Fruit fly (Drosophila melanogaster) whole organism, embryonic: ENCODE measurements around the gene CG31493.
A peak's percentile ranks its signal among the peaks of the same experiment; 100 is the strongest.

Source experiments
- Atf-2 ChIP-seq: fragments of 200-800 bp; sonication (Bioruptor generic); optimal IDR thresholded peaks from 2 replicates; lab custom pipeline; 2016; ENCODE audit warnings: missing biosample characterization, missing genetic modification characterization
- Bdp1 ChIP-seq: fragments of 200-800 bp; sonication (Bioruptor generic); optimal IDR thresholded peaks from 3 replicates; lab custom pipeline; 2016; ENCODE audit warnings: missing biosample characterization, missing genetic modification characterization
- Bgb ChIP-seq: fragments of 200-800 bp; sonication (Bioruptor generic); IDR thresholded peaks from 2 replicates; pipeline ENCODE4 v1.3.6; 2022; ENCODE audit warnings: missing biosample characterization, missing genetic modification characterization; ENCODE audit not compliant: partially characterized antibody
- CG10267 ChIP-seq: fragments of 200-800 bp; sonication (Bioruptor generic); optimal IDR thresholded peaks from 2 replicates; lab custom pipeline; 2018; ENCODE audit warnings: missing biosample characterization, mild to moderate bottlenecking, missing genetic modification characterization, moderate library complexity
- CG10543 ChIP-seq: fragments of 200-800 bp; sonication (Bioruptor generic); optimal IDR thresholded peaks from 3 replicates; lab custom pipeline; 2017; ENCODE audit warnings: missing biosample characterization, mild to moderate bottlenecking, missing genetic modification characterization, moderate library complexity
- CG11560 ChIP-seq: fragments of 200-800 bp; sonication (Bioruptor generic); IDR thresholded peaks from 3 replicates; pipeline ENCODE4 v1.3.6; 2022; ENCODE audit warnings: missing biosample characterization, missing genetic modification characterization
- CG1603 ChIP-seq: fragments of 200-800 bp; sonication (Bioruptor generic); optimal IDR thresholded peaks from 2 replicates; lab custom pipeline; 2019; ENCODE audit warnings: missing biosample characterization, mild to moderate bottlenecking, missing genetic modification characterization, moderate library complexity
- CG16813 ChIP-seq: fragments of 200-800 bp; sonication (Bioruptor generic); IDR thresholded peaks from 3 replicates; pipeline ENCODE4 v1.3.6; 2022; ENCODE audit warnings: missing biosample characterization, missing genetic modification characterization; ENCODE audit not compliant: partially characterized antibody
- CG17328 ChIP-seq: fragments of 200-800 bp; sonication (Bioruptor generic); IDR thresholded peaks from 2 replicates; pipeline ENCODE4 v1.3.6; 2022; ENCODE audit warnings: missing biosample characterization, missing genetic modification characterization
- CG2129 ChIP-seq: fragments of 200-800 bp; sonication (Bioruptor generic); IDR thresholded peaks from 2 replicates; pipeline ENCODE4 v1.3.6; 2022; ENCODE audit warnings: missing biosample characterization, missing genetic modification characterization; ENCODE audit not compliant: partially characterized antibody
- CG31365 ChIP-seq: fragments of 200-800 bp; sonication (Bioruptor generic); optimal IDR thresholded peaks from 2 replicates; lab custom pipeline; 2018; ENCODE audit warnings: missing biosample characterization, mild to moderate bottlenecking, missing genetic modification characterization
- CG34224 ChIP-seq: fragments of 200-800 bp; sonication (Bioruptor generic); IDR thresholded peaks from 3 replicates; pipeline ENCODE4 v1.3.6; 2022; ENCODE audit warnings: missing biosample characterization, missing genetic modification characterization; ENCODE audit not compliant: partially characterized antibody
- CG42726 ChIP-seq: fragments of 200-800 bp; sonication (Bioruptor generic); IDR thresholded peaks from 2 replicates; pipeline ENCODE4 v1.3.6; 2022; ENCODE audit warnings: missing biosample characterization, missing genetic modification characterization; ENCODE audit not compliant: partially characterized antibody
- CG4730 ChIP-seq: fragments of 200-800 bp; sonication (Bioruptor generic); IDR thresholded peaks from 2 replicates; pipeline ENCODE4 v1.3.6; 2022; ENCODE audit warnings: missing biosample characterization, missing genetic modification characterization
- CG9437 ChIP-seq: fragments of 200-800 bp; sonication (Bioruptor generic); optimal IDR thresholded peaks from 2 replicates; lab custom pipeline; 2018; ENCODE audit warnings: missing biosample characterization, mild to moderate bottlenecking, missing genetic modification characterization
- Doc3 ChIP-seq: fragments of 200-800 bp; sonication (Bioruptor generic); IDR thresholded peaks from 3 replicates; pipeline ENCODE4 v1.3.6; 2022; ENCODE audit warnings: missing biosample characterization, missing genetic modification characterization; ENCODE audit not compliant: partially characterized antibody
- Dref ChIP-seq: fragments of 200-800 bp; sonication (Bioruptor generic); IDR thresholded peaks from 2 replicates; pipeline ENCODE4 v1.3.6; 2022; ENCODE audit warnings: missing biosample characterization, missing genetic modification characterization
- Ets97D ChIP-seq: fragments of 200-800 bp; sonication (Bioruptor generic); optimal IDR thresholded peaks from 3 replicates; lab custom pipeline; 2016; ENCODE audit warnings: missing biosample characterization, missing genetic modification characterization
- Fer1 ChIP-seq: fragments of 200-800 bp; sonication (Bioruptor generic); optimal IDR thresholded peaks from 2 replicates; lab custom pipeline; 2017; ENCODE audit warnings: missing biosample characterization, mild to moderate bottlenecking, missing genetic modification characterization
- Gug ChIP-seq: fragments of 200-800 bp; sonication (Bioruptor generic); IDR thresholded peaks from 4 replicates; pipeline ENCODE4 v1.3.6; 2022; ENCODE audit warnings: missing biosample characterization, missing genetic modification characterization
- HLH3B ChIP-seq: fragments of 200-800 bp; sonication (Bioruptor generic); IDR thresholded peaks from 2 replicates; pipeline ENCODE4 v1.3.6; 2022; ENCODE audit warnings: missing biosample characterization, missing genetic modification characterization
- HLH4C ChIP-seq: fragments of 200-800 bp; sonication (Bioruptor generic); IDR thresholded peaks from 3 replicates; pipeline ENCODE4 v1.3.6; 2022; ENCODE audit warnings: missing biosample characterization, missing genetic modification characterization; ENCODE audit not compliant: partially characterized antibody
- Med ChIP-seq: fragments of 200-800 bp; sonication (Bioruptor generic); peaks from one replicate; lab custom pipeline; 2016; ENCODE audit warnings: missing biosample characterization, missing genetic modification characterization, mild to moderate bottlenecking, inconsistent platforms, moderate library complexity
- NC2α ChIP-seq: fragments of 200-800 bp; sonication (Bioruptor generic); optimal IDR thresholded peaks from 2 replicates; lab custom pipeline; 2016; ENCODE audit warnings: missing biosample characterization, missing genetic modification characterization
- Opbp ChIP-seq: fragments of 200-800 bp; sonication (Bioruptor generic); IDR thresholded peaks from 3 replicates; pipeline ENCODE4 v1.3.6; 2022; ENCODE audit warnings: missing biosample characterization, missing genetic modification characterization; ENCODE audit not compliant: partially characterized antibody
- Pdp1 ChIP-seq, 2 experiments: fragments of 200-800 bp; sonication (Bioruptor generic); optimal IDR thresholded peaks; 3 replicates each; lab custom pipeline; 2016; ENCODE audit warnings: missing biosample characterization in 2 of 2, missing genetic modification characterization in 2 of 2, mild to moderate bottlenecking in 1 of 2, moderate library complexity in 1 of 2
- Stat92E ChIP-seq, 3 experiments: fragments of >200 bp in 2 of 3; fragments of 200-800 bp in 1 of 3; sonication (Bioruptor generic) in 1 of 3; optimal IDR thresholded peaks; 2 replicates each; lab custom pipeline; 2017 to 2019; ENCODE audit warnings: missing biosample characterization in 3 of 3, missing genetic modification characterization in 3 of 3, mild to moderate bottlenecking in 1 of 3, moderate library complexity in 1 of 3
- abd-A ChIP-seq: fragments of 200-800 bp; sonication (Bioruptor generic); optimal IDR thresholded peaks from 3 replicates; lab custom pipeline; 2019; ENCODE audit warnings: missing biosample characterization, mild to moderate bottlenecking, missing genetic modification characterization, moderate library complexity
- amos ChIP-seq: fragments of 200-800 bp; sonication (Bioruptor generic); IDR thresholded peaks from 2 replicates; pipeline ENCODE4 v1.3.6; 2022; ENCODE audit warnings: missing biosample characterization, missing genetic modification characterization; ENCODE audit not compliant: partially characterized antibody
- ato ChIP-seq: fragments of 200-800 bp; sonication (Bioruptor generic); IDR thresholded peaks from 2 replicates; pipeline ENCODE4 v1.3.6; 2022; ENCODE audit warnings: missing biosample characterization, missing genetic modification characterization; ENCODE audit not compliant: partially characterized antibody
- bbx ChIP-seq: fragments of 200-800 bp; sonication (Bioruptor generic); IDR thresholded peaks from 2 replicates; pipeline ENCODE4 v1.3.6; 2022; ENCODE audit warnings: missing biosample characterization, missing genetic modification characterization; ENCODE audit not compliant: partially characterized antibody
- ci ChIP-seq: fragments of 200-800 bp; sonication (Bioruptor generic); IDR thresholded peaks from 3 replicates; pipeline ENCODE4 v1.3.6; 2022; ENCODE audit warnings: missing biosample characterization, missing genetic modification characterization
- croc ChIP-seq: fragments of 200-800 bp; sonication (Bioruptor generic); conservative IDR thresholded peaks from 3 replicates; pipeline ENCODE4 v1.3.6; 2022; ENCODE audit warnings: missing biosample characterization, missing genetic modification characterization
- grn ChIP-seq: fragments of 200-800 bp; sonication (Bioruptor generic); optimal IDR thresholded peaks from 3 replicates; lab custom pipeline; 2017; ENCODE audit warnings: missing biosample characterization, missing genetic modification characterization
- hb ChIP-seq: fragments of 200-800 bp; sonication (Bioruptor generic); IDR thresholded peaks from 3 replicates; pipeline ENCODE4 v1.3.6; 2022; ENCODE audit warnings: missing biosample characterization, missing genetic modification characterization; ENCODE audit not compliant: partially characterized antibody
- hkb ChIP-seq, 2 experiments: fragments of 200-800 bp in 1 of 2; fragments of >200 bp in 1 of 2; sonication (Bioruptor generic) in 1 of 2; IDR thresholded peaks in 1 of 2; optimal IDR thresholded peaks in 1 of 2; 2 replicates each; pipeline versions ENCODE4 v1.3.6 to Lab custom; 2017 to 2022; ENCODE audit warnings: missing biosample characterization in 1 of 2, missing genetic modification characterization in 1 of 2
- inv ChIP-seq: fragments of 200-800 bp; sonication (Bioruptor generic); IDR thresholded peaks from 2 replicates; pipeline ENCODE4 v1.3.6; 2022; ENCODE audit warnings: missing biosample characterization, missing genetic modification characterization; ENCODE audit not compliant: partially characterized antibody
- jing ChIP-seq: fragments of 200-800 bp; sonication (Bioruptor generic); optimal IDR thresholded peaks from 2 replicates; lab custom pipeline; 2018; ENCODE audit warnings: missing biosample characterization, mild to moderate bottlenecking, missing genetic modification characterization
- knrl ChIP-seq: fragments of 200-800 bp; sonication (Bioruptor generic); IDR thresholded peaks from 3 replicates; pipeline ENCODE4 v1.3.6; 2022; ENCODE audit warnings: missing biosample characterization, missing genetic modification characterization; ENCODE audit not compliant: partially characterized antibody
- lov ChIP-seq, 2 experiments: fragments of 200-800 bp in 1 of 2; fragments of >200 bp in 1 of 2; sonication (Bioruptor generic) in 1 of 2; IDR thresholded peaks in 1 of 2; optimal IDR thresholded peaks in 1 of 2; 2 replicates in 1 of 2; 3 replicates in 1 of 2; pipeline versions ENCODE4 v1.3.6 to Lab custom; 2017 to 2022; ENCODE audit warnings: missing biosample characterization in 1 of 2, missing genetic modification characterization in 1 of 2
- mld ChIP-seq: fragments of 200-800 bp; sonication (Bioruptor generic); IDR thresholded peaks from 3 replicates; pipeline ENCODE4 v1.3.6; 2022; ENCODE audit warnings: missing biosample characterization, missing genetic modification characterization; ENCODE audit not compliant: partially characterized antibody
- nerfin-2 ChIP-seq: fragments of 200-800 bp; sonication (Bioruptor generic); IDR thresholded peaks from 2 replicates; pipeline ENCODE4 v1.3.6; 2022; ENCODE audit warnings: missing biosample characterization, missing genetic modification characterization; ENCODE audit not compliant: partially characterized antibody
- pfk ChIP-seq: fragments of 200-800 bp; sonication (Bioruptor generic); optimal IDR thresholded peaks from 2 replicates; lab custom pipeline; 2018; ENCODE audit warnings: missing biosample characterization, mild to moderate bottlenecking, missing genetic modification characterization, moderate library complexity
- ro ChIP-seq: fragments of 200-800 bp; sonication (Bioruptor generic); IDR thresholded peaks from 2 replicates; pipeline ENCODE4 v1.3.6; 2022; ENCODE audit warnings: missing biosample characterization, missing genetic modification characterization
- vnd ChIP-seq: fragments of 200-800 bp; sonication (Bioruptor generic); IDR thresholded peaks from 3 replicates; pipeline ENCODE4 v1.3.6; 2022; ENCODE audit warnings: missing biosample characterization, missing genetic modification characterization; ENCODE audit not compliant: partially characterized antibody
- zen2 ChIP-seq: fragments of 200-800 bp; sonication (Bioruptor generic); IDR thresholded peaks from 3 replicates; pipeline ENCODE4 v1.3.6; 2022; ENCODE audit warnings: missing biosample characterization, missing genetic modification characterization; ENCODE audit not compliant: partially characterized antibody

CG31493 gene

dm6 chr3R:7130827-7131226 lies 533 bp upstream of the CG31493 start:
- TF ChIP-seq Gug (GFP tag; lab: Robert Waterston, UW) (peak; percentile 41; the same call in 2 of the 4 replicates), ro (GFP tag; lab: Robert Waterston, UW) (no peak), NC2α (GFP tag; lab: Kevin White, UChicago) (no peak), pfk (GFP tag; lab: Kevin White, UChicago) (no peak), CG9437 (GFP tag; lab: Kevin White, UChicago) (peak; percentile 48), Bdp1 (GFP tag; lab: Kevin White, UChicago) (peak; percentile 100), croc (GFP tag; lab: Robert Waterston, UW) (no peak), Doc3 (GFP tag; lab: Robert Waterston, UW) (peak; percentile 94), Atf-2 (GFP tag; lab: Kevin White, UChicago) (no peak), mld (GFP tag; lab: Robert Waterston, UW) (peak; percentile 99), hkb (optimal IDR thresholded peaks at IDR 0.05; lab: Kevin White, UChicago) (no peak), hkb (GFP tag; IDR thresholded peaks at IDR 0.05; lab: Robert Waterston, UW) (0 out of 2 replicates have a peak, but pooled peaks have one; percentile 39), CG2129 (GFP tag; lab: Robert Waterston, UW) (peak; percentile 81), Ets97D (peak; percentile 1), CG1603 (tag; lab: Kevin White, UChicago) (peak; percentile 35), CG31365 (tag; lab: Kevin White, UChicago) (peak; percentile 29), CG4730 (GFP tag; lab: Robert Waterston, UW) (no peak), ato (GFP tag; lab: Robert Waterston, UW) (peak; percentile 93), Opbp (peak; percentile 97), Bgb (GFP tag; lab: Robert Waterston, UW) (peak; percentile 96), grn (no peak), bbx (GFP tag; lab: Robert Waterston, UW) (peak; percentile 98), CG17328 (GFP tag; lab: Robert Waterston, UW) (0 out of 2 replicates have a peak, but pooled peaks have one; percentile 14), lov (optimal IDR thresholded peaks at IDR 0.05; lab: Kevin White, UChicago) (no peak), lov (GFP tag; IDR thresholded peaks at IDR 0.05; lab: Robert Waterston, UW) (no peak), HLH3B (GFP tag; lab: Robert Waterston, UW) (0 out of 2 replicates have a peak, but pooled peaks have one; percentile 10), Med (GFP tag; lab: Kevin White, UChicago) (peak; percentile 68), inv (GFP tag; lab: Robert Waterston, UW) (peak; percentile 76), CG34224 (GFP tag; lab: Robert Waterston, UW) (peak; percentile 96), CG11560 (tag; lab: Robert Waterston, UW) (no peak), Dref (GFP tag; lab: Robert Waterston, UW) (peak; percentile 67), zen2 (GFP tag; lab: Robert Waterston, UW) (peak; percentile 93), nerfin-2 (peak; percentile 95), knrl (GFP tag; lab: Robert Waterston, UW) (peak; percentile 86), CG42726 (peak; percentile 95), CG10543 (no peak), Pdp1 (GFP tag; optimal IDR thresholded peaks at IDR 0.05; lab: Kevin White, UChicago) (peak in 1 of 2 experiments; percentile 40), jing (GFP tag; lab: Kevin White, UChicago) (no peak), vnd (GFP tag; lab: Robert Waterston, UW) (peak; percentile 89), CG10267 (tag; lab: Kevin White, UChicago) (peak; percentile 32), Stat92E (GFP tag; optimal IDR thresholded peaks at IDR 0.05; lab: Kevin White, UChicago) (peak in 1 of 3 experiments; percentile 63), HLH4C (peak; percentile 94), CG16813 (GFP tag; lab: Robert Waterston, UW) (peak; percentile 94), abd-A (tag; lab: Kevin White, UChicago) (peak; percentile 33), Fer1 (GFP tag; lab: Kevin White, UChicago) (peak; percentile 62), ci (GFP tag; lab: Robert Waterston, UW) (peak; percentile 55; the same call in 1 of the 3 replicates), hb (GFP tag; lab: Robert Waterston, UW) (peak; percentile 88), amos (GFP tag; lab: Robert Waterston, UW) (peak; percentile 92)
